Worm (Caenorhabditis elegans) whole organism, L4/young adult: ENCODE results near the gene acsd-1.

Experiments used
- W03F9.2 ChIP-seq: fragments of 150-350 bp; optimal IDR thresholded peaks from 2 replicates; lab custom pipeline; 2014; ENCODE audit warnings: missing biosample characterization, missing genetic modification characterization
- dao-5 ChIP-seq: sonication (generic microtip); optimal IDR thresholded peaks from 2 replicates; lab custom pipeline; 2016; ENCODE audit warnings: missing genotype, missing genetic modification characterization, moderate library complexity, missing compliant biosample characterization
- him-1 ChIP-seq: sonication (generic microtip); optimal IDR thresholded peaks from 2 replicates; lab custom pipeline; 2016; ENCODE audit warnings: missing genotype, missing genetic modification reagents, missing genetic modification characterization, missing compliant biosample characterization

DNA sequence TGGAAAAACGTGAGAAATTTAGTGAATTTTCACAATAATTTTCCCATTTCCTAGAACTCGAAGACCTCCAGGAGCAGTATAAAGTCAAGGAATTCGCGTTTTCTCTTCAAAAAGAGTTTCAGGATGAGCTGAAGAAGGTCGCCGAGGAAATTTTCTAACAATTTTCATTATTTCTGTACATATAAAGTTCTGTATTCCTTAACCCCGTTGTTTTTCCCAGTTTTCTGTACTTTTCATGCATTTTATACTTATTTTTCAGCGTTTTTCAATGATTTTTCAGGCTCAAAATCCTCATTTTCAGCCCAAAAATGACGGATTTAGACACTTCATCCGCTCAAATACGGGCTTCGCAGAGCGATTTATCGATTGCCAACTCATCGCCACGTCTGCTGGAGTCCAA is 35.2 kb upstream of the acsd-1 start, which contains the start of gene par-2:
- TF ChIP-seq him-1 = no peak
- TF ChIP-seq dao-5 (tag; lab: Kevin White, UChicago) = no peak
- no peak for TF ChIP-seq W03F9.2 (tag; lab: Kevin White, UChicago)
